Worm (Caenorhabditis elegans): Measurements from ENCODE around the gene C05C10.5.

C05C10.5 gene

ce11 chrII:9974967-9975366, 36.1 kb downstream of the C05C10.5 start, which contains the start of gene aakg-5 (continued):
- TF ChIP-seq aptf-2 (GFP tag; conservative IDR thresholded peaks at IDR 0.05), result no peak
- peak in 1 of 2 experiments; percentile 28 for TF ChIP-seq let-607 (tag; optimal IDR thresholded peaks at IDR 0.05)
- no peak for TF ChIP-seq ztf-26 (tag; optimal IDR thresholded peaks at IDR 0.05)
- TF ChIP-seq lin-26 (GFP tag; IDR thresholded peaks at IDR 0.05), result no peak
- peak; percentile 16 for TF ChIP-seq lin-54 (GFP tag; optimal IDR thresholded peaks at IDR 0.05)
- TF ChIP-seq efl-1 (GFP tag; optimal IDR thresholded peaks at IDR 0.05), result no peak
- peak; percentile 28; the same call in 1 of the 2 replicates for TF ChIP-seq attf-3 (GFP tag; conservative IDR thresholded peaks at IDR 0.05)
- no peak for TF ChIP-seq C06A6.2 (GFP tag; conservative IDR thresholded peaks at IDR 0.05)
- TF ChIP-seq bed-2 (GFP tag; IDR thresholded peaks at IDR 0.05), result no peak
- TF ChIP-seq ekl-4 (GFP tag; IDR thresholded peaks at IDR 0.05), result peak; percentile 44; the same call in 1 of the 2 replicates
- TF ChIP-seq sea-2 (GFP tag; IDR thresholded peaks at IDR 0.05), result no peak
- TF ChIP-seq tbx-9 (tag; optimal IDR thresholded peaks at IDR 0.05; ENCODE audit: borderline replicate concordance), result no peak
- TF ChIP-seq madf-3 (GFP tag; IDR thresholded peaks at IDR 0.05), result no peak
- no peak for TF ChIP-seq bed-1 (GFP tag; IDR thresholded peaks at IDR 0.05)
- no peak for TF ChIP-seq nhr-179 (tag; optimal IDR thresholded peaks at IDR 0.05)
- TF ChIP-seq dpl-1 (GFP tag; optimal IDR thresholded peaks at IDR 0.05), result no peak
- no peak for TF ChIP-seq nhr-90 (tag; optimal IDR thresholded peaks at IDR 0.05)
- no peak for TF ChIP-seq Y56A3A.18 (GFP tag; IDR thresholded peaks at IDR 0.05)
- peak; percentile 29 for TF ChIP-seq ceh-27 (GFP tag; optimal IDR thresholded peaks at IDR 0.05)
- no peak for TF ChIP-seq unc-62 (GFP tag; optimal IDR thresholded peaks at IDR 0.05)
- TF ChIP-seq ceh-58 (GFP tag; IDR thresholded peaks at IDR 0.05), result no peak
- TF ChIP-seq ceh-100 (GFP tag; IDR thresholded peaks at IDR 0.05), result no peak
- no peak for TF ChIP-seq F23B12.7 (tag; optimal IDR thresholded peaks at IDR 0.05; ENCODE audit: insufficient read depth)

DNA sequence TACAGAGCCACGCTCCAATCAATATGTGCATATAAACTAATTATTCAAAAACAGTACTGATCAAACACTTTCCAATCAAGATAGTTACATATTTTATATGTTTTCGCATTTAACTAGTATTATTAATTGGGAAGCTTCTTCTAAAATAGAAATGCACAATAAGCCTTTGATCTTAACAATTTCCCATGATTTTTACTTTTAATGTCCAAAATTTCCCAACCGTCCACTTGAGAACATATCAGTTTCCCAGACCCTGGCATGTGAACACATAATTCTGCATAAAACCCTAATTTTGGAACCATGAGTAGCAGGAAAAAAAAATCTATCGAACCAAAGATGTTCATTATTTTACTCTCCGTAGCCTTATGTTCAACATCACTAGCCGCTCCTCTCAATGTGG, 37.6 kb downstream of the C05C10.5 start, which contains the start of gene R53.8:
Gene R53.8 (plus strand): TSS at position 301 of the 400 bp plus-strand sequence.
- TF ChIP-seq F57A8.1 (GFP tag; optimal IDR thresholded peaks at IDR 0.05) (no peak), dpl-1 (GFP tag; optimal IDR thresholded peaks at IDR 0.05) (no peak), B0336.3 (GFP tag; IDR thresholded peaks at IDR 0.05) (no peak), lir-1 (GFP tag; conservative IDR thresholded peaks at IDR 0.05) (no peak), hrde-1 (tag; optimal IDR thresholded peaks at IDR 0.05; ENCODE audit: borderline replicate concordance) (no peak), K12H6.12 (tag; optimal IDR thresholded peaks at IDR 0.05) (no peak), nhr-80 (tag; optimal IDR thresholded peaks at IDR 0.05) (no peak), ama-1 (optimal IDR thresholded peaks at IDR 0.05) (no peak), ama-1 (GFP tag; optimal IDR thresholded peaks at IDR 0.05) (no peak), lin-54 (GFP tag; optimal IDR thresholded peaks at IDR 0.05) (no peak)

DNA sequence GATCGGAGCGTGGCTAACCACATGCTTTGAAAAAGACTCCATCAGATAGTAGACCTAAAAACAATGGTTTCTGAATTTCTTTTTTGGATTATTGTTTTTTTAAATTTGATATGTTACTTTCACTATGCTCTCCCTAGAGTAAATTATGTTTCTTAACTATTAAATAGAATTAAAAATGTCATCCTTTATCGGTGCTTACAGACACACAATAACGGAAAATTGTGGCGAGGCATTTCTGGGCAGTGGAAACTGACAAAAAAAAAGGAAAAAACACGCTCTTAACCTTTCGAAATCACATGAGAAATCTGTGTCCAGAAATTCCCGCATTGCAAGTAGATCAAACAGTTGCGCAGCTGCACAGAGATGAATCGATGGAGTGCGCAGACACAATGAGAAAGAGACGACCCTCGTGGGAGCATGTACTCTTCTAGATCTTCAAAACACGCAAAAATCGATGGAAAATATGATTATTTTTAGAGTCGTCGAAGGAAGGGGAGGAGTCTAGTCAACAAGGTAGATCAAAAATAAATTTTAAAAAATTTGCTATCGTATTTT, 41.3 kb downstream of the C05C10.5 start, which contains the start of gene ZK892.6:
Gene ZK892.6 (minus strand): TSS at position 51 of the 555 bp plus-strand sequence.
- no peak for TF ChIP-seq nhr-120 (GFP tag; IDR thresholded peaks at IDR 0.05)
- TF ChIP-seq tbx-9 (tag; optimal IDR thresholded peaks at IDR 0.05; ENCODE audit: borderline replicate concordance), result no peak
- no peak for TF ChIP-seq F37B4.10 (GFP tag; IDR thresholded peaks at IDR 0.05)
- no peak for TF ChIP-seq die-1 (tag; optimal IDR thresholded peaks at IDR 0.05)
- TF ChIP-seq F57A8.1 (GFP tag; optimal IDR thresholded peaks at IDR 0.05), result no peak
- peak; percentile 80 for TF ChIP-seq efl-1 (GFP tag; optimal IDR thresholded peaks at IDR 0.05)
- TF ChIP-seq madf-6 (GFP tag; IDR thresholded peaks at IDR 0.05), result peak; percentile 70
- no peak for TF ChIP-seq zim-3 (tag; optimal IDR thresholded peaks at IDR 0.05)
